Worm (Caenorhabditis elegans) whole organism, young adult: ENCODE measurements around the gene C56G2.9.

ENCODE experiments used
- C06A6.2 ChIP-seq: fragments of 200-800 bp; sonication (Bioruptor generic); conservative IDR thresholded peaks from 2 replicates; pipeline ENCODE4 v1.3.6; 2022; ENCODE audit warnings: missing genetic modification characterization, missing compliant biosample characterization
- C17E4.6 ChIP-seq: fragments of 200-800 bp; sonication (Bioruptor generic); IDR thresholded peaks from 2 replicates; pipeline ENCODE4 v1.3.6; 2022; ENCODE audit warnings: missing genetic modification reagents, missing genetic modification characterization, missing compliant biosample characterization
- D2030.7 ChIP-seq: fragments of 200-800 bp; sonication (Bioruptor generic); IDR thresholded peaks from 2 replicates; pipeline ENCODE4 v1.3.6; 2022; ENCODE audit warnings: missing genetic modification reagents, missing genetic modification characterization, missing compliant biosample characterization
- F23B12.7 ChIP-seq: sonication (generic microtip); optimal IDR thresholded peaks from 2 replicates; lab custom pipeline; 2017; ENCODE audit warnings: missing genetic modification characterization, mild to moderate bottlenecking, missing compliant biosample characterization, antibody characterized with exemption, moderate library complexity; ENCODE audit not compliant: insufficient read depth
- F33H1.4 ChIP-seq: fragments of 200-800 bp; sonication (Bioruptor generic); IDR thresholded peaks from 2 replicates; pipeline ENCODE4 v1.3.6; 2022; ENCODE audit warnings: missing genetic modification reagents, missing genetic modification characterization, missing compliant biosample characterization
- F49E8.2 ChIP-seq: sonication (generic microtip); optimal IDR thresholded peaks from 3 replicates; lab custom pipeline; 2017; ENCODE audit warnings: missing genetic modification characterization, mild to moderate bottlenecking, missing compliant biosample characterization, antibody characterized with exemption, moderate library complexity; ENCODE audit not compliant: insufficient read depth
- K12H6.12 ChIP-seq: fragments of 200-800 bp; sonication (Bioruptor generic); optimal IDR thresholded peaks from 2 replicates; lab custom pipeline; 2018; ENCODE audit warnings: mild to moderate bottlenecking, missing genetic modification characterization, missing compliant biosample characterization
- ZK185.1 ChIP-seq: sonication (generic microtip); optimal IDR thresholded peaks from 2 replicates; lab custom pipeline; 2016; ENCODE audit warnings: mild to moderate bottlenecking, missing genetic modification characterization, missing compliant biosample characterization; ENCODE audit not compliant: poor library complexity, severe bottlenecking
- ama-1 ChIP-seq, 3 experiments: fragments of 150-350 bp in 1 of 3; sonication (generic microtip) in 2 of 3; optimal IDR thresholded peaks; 2 replicates each; lab custom pipeline; 2014 to 2018; ENCODE audit warnings: missing biosample characterization in 2 of 3, missing genetic modification characterization in 2 of 3, missing genetic modification reagents in 2 of 3
- aptf-3 ChIP-seq: fragments of 200-800 bp; sonication (Bioruptor generic); IDR thresholded peaks from 2 replicates; pipeline ENCODE4 v1.3.6; 2022; ENCODE audit warnings: missing genetic modification characterization, missing compliant biosample characterization
- athp-1 ChIP-seq: sonication (generic microtip); optimal IDR thresholded peaks from 2 replicates; lab custom pipeline; 2017; ENCODE audit warnings: mild to moderate bottlenecking, missing genetic modification characterization, missing compliant biosample characterization
- attf-3 ChIP-seq: fragments of 200-800 bp; sonication (Bioruptor generic); conservative IDR thresholded peaks from 2 replicates; pipeline ENCODE4 v1.3.6; 2022; ENCODE audit warnings: missing genetic modification reagents, missing genetic modification characterization, missing compliant biosample characterization
- cebp-1 ChIP-seq, 2 experiments: fragments of 200-800 bp in 1 of 2; sonication (Bioruptor generic) in 1 of 2; sonication (generic microtip) in 1 of 2; IDR thresholded peaks in 1 of 2; optimal IDR thresholded peaks in 1 of 2; 2 replicates each; pipeline versions ENCODE4 v1.3.6 to Lab custom; 2017 to 2022; ENCODE audit warnings: missing compliant biosample characterization in 2 of 2, missing genetic modification characterization in 2 of 2, mild to moderate bottlenecking in 1 of 2, missing genetic modification reagents in 1 of 2, moderate library complexity in 1 of 2
- ceh-27 ChIP-seq: fragments of 200-800 bp; sonication (Bioruptor generic); optimal IDR thresholded peaks from 2 replicates; lab custom pipeline; 2018; ENCODE audit warnings: mild to moderate bottlenecking, missing genetic modification characterization, moderate library complexity, missing compliant biosample characterization
- die-1 ChIP-seq: sonication (generic microtip); optimal IDR thresholded peaks from 2 replicates; lab custom pipeline; 2016; ENCODE audit warnings: missing genotype, mild to moderate bottlenecking, missing genetic modification characterization, missing compliant biosample characterization
- dox-1 ChIP-seq: fragments of 200-800 bp; sonication (Bioruptor generic); IDR thresholded peaks from 2 replicates; pipeline ENCODE4 v1.3.6; 2022; ENCODE audit warnings: missing genetic modification reagents, missing genetic modification characterization, missing compliant biosample characterization
- dpff-1 ChIP-seq: sonication (generic microtip); optimal IDR thresholded peaks from 2 replicates; lab custom pipeline; 2017; ENCODE audit warnings: mild to moderate bottlenecking, missing genetic modification characterization, missing compliant biosample characterization
- dpl-1 ChIP-seq: fragments of 150-350 bp; optimal IDR thresholded peaks from 2 replicates; lab custom pipeline; 2014; ENCODE audit warnings: missing biosample characterization, missing genetic modification reagents, missing genetic modification characterization
- efl-1 ChIP-seq: fragments of 150-350 bp; optimal IDR thresholded peaks from 2 replicates; lab custom pipeline; 2014; ENCODE audit warnings: missing biosample characterization, missing genetic modification reagents, missing genetic modification characterization
- egl-18 ChIP-seq: fragments of 200-800 bp; sonication (Bioruptor generic); IDR thresholded peaks from 2 replicates; pipeline ENCODE4 v1.3.6; 2022; ENCODE audit warnings: missing genetic modification reagents, missing genetic modification characterization, missing compliant biosample characterization
- hlh-26 ChIP-seq: fragments of 200-800 bp; sonication (Bioruptor generic); conservative IDR thresholded peaks from 2 replicates; pipeline ENCODE4 v1.3.6; 2022; ENCODE audit warnings: missing genetic modification reagents, missing genetic modification characterization, missing compliant biosample characterization
- let-607 ChIP-seq, 2 experiments: fragments of 200-800 bp in 1 of 2; sonication (Bioruptor generic) in 1 of 2; sonication (generic microtip) in 1 of 2; optimal IDR thresholded peaks; 2 replicates each; lab custom pipeline; 2016 to 2018; ENCODE audit warnings: mild to moderate bottlenecking in 2 of 2, missing compliant biosample characterization in 2 of 2, missing genetic modification characterization in 2 of 2, moderate library complexity in 2 of 2, missing genotype in 1 of 2
- lin-26 ChIP-seq: fragments of 200-800 bp; sonication (Bioruptor generic); IDR thresholded peaks from 2 replicates; pipeline ENCODE4 v1.3.6; 2022; ENCODE audit warnings: missing genetic modification reagents, missing genetic modification characterization, missing compliant biosample characterization
- lin-35 ChIP-seq, 3 experiments: fragments of 150-350 bp in 2 of 3; sonication (generic microtip) in 1 of 3; optimal IDR thresholded peaks; 2 replicates each; lab custom pipeline; 2014 to 2018; ENCODE audit warnings: missing biosample characterization in 3 of 3, missing genetic modification characterization in 3 of 3, missing genetic modification reagents in 3 of 3
- lin-40 ChIP-seq: sonication (generic microtip); optimal IDR thresholded peaks from 2 replicates; lab custom pipeline; 2016; ENCODE audit warnings: missing genetic modification characterization, mild to moderate bottlenecking, missing compliant biosample characterization, missing genotype, missing genetic modification reagents
- lin-54 ChIP-seq: fragments of 200-800 bp; sonication (Bioruptor generic); optimal IDR thresholded peaks from 2 replicates; lab custom pipeline; 2018; ENCODE audit warnings: mild to moderate bottlenecking, missing genetic modification characterization, missing compliant biosample characterization
- lsl-1 ChIP-seq: fragments of 200-800 bp; sonication (Bioruptor generic); optimal IDR thresholded peaks from 2 replicates; lab custom pipeline; 2018; ENCODE audit warnings: mild to moderate bottlenecking, missing genetic modification characterization, moderate library complexity, missing compliant biosample characterization
- madf-6 ChIP-seq: fragments of 200-800 bp; sonication (Bioruptor generic); IDR thresholded peaks from 2 replicates; pipeline ENCODE4 v1.3.6; 2022; ENCODE audit warnings: missing genetic modification reagents, missing genetic modification characterization, missing compliant biosample characterization
- mcd-1 ChIP-seq: fragments of 200-800 bp; sonication (Bioruptor generic); IDR thresholded peaks from 2 replicates; pipeline ENCODE4 v1.3.6; 2022; ENCODE audit warnings: missing genetic modification reagents, missing genetic modification characterization, missing compliant biosample characterization
- mel-28 ChIP-seq: sonication (generic microtip); optimal IDR thresholded peaks from 2 replicates; lab custom pipeline; 2016; ENCODE audit warnings: borderline replicate concordance, mild to moderate bottlenecking, missing genetic modification characterization, missing compliant biosample characterization
- nfyb-1 ChIP-seq: fragments of 200-800 bp; sonication (Bioruptor generic); IDR thresholded peaks from 2 replicates; pipeline ENCODE4 v1.3.6; 2022; ENCODE audit warnings: missing genetic modification reagents, missing genetic modification characterization, missing compliant biosample characterization
- nhr-80 ChIP-seq: sonication (generic microtip); optimal IDR thresholded peaks from 2 replicates; lab custom pipeline; 2016; ENCODE audit warnings: missing genetic modification characterization, missing compliant biosample characterization
- nhr-90 ChIP-seq: sonication (generic microtip); optimal IDR thresholded peaks from 2 replicates; lab custom pipeline; 2016; ENCODE audit warnings: missing genotype, mild to moderate bottlenecking, missing genetic modification characterization, missing compliant biosample characterization
- pbrm-1 ChIP-seq: fragments of 200-800 bp; sonication (Bioruptor generic); IDR thresholded peaks from 2 replicates; pipeline ENCODE4 v1.3.6; 2022; ENCODE audit warnings: missing genetic modification reagents, missing genetic modification characterization, missing compliant biosample characterization
- rcor-1 ChIP-seq: fragments of 200-800 bp; sonication (Bioruptor generic); IDR thresholded peaks from 2 replicates; pipeline ENCODE4 v1.3.6; 2022; ENCODE audit warnings: missing genetic modification reagents, missing genetic modification characterization, missing compliant biosample characterization
- snpc-1.3 ChIP-seq: sonication (generic microtip); optimal IDR thresholded peaks from 2 replicates; lab custom pipeline; 2017; ENCODE audit warnings: missing genetic modification characterization, mild to moderate bottlenecking, missing compliant biosample characterization, antibody characterized with exemption, moderate library complexity, missing genotype, missing genetic modification reagents; ENCODE audit not compliant: insufficient read depth
- snpc-3.4 ChIP-seq: sonication (generic microtip); optimal IDR thresholded peaks from 2 replicates; lab custom pipeline; 2017; ENCODE audit warnings: missing genetic modification characterization, mild to moderate bottlenecking, missing compliant biosample characterization, antibody characterized with exemption, moderate library complexity, missing genotype, missing genetic modification reagents
- snpc-4 ChIP-seq, 5 experiments: fragments of 150-350 bp in 1 of 5; sonication (generic microtip) in 4 of 5; optimal IDR thresholded peaks; 2 replicates each; lab custom pipeline; 2014 to 2018; ENCODE audit warnings: missing genetic modification characterization in 5 of 5, missing biosample characterization in 3 of 5, antibody characterized with exemption in 2 of 5, mild to moderate bottlenecking in 2 of 5, missing compliant biosample characterization in 2 of 5, missing genotype in 2 of 5, moderate library complexity in 2 of 5, missing genetic modification reagents in 1 of 5
- somi-1 ChIP-seq: fragments of 200-800 bp; sonication (Bioruptor generic); optimal IDR thresholded peaks from 2 replicates; lab custom pipeline; 2018; ENCODE audit warnings: mild to moderate bottlenecking, missing genetic modification characterization, missing compliant biosample characterization
- tbp1 ChIP-seq: fragments of 200-800 bp; sonication (Bioruptor generic); optimal IDR thresholded peaks from 2 replicates; lab custom pipeline; 2018; ENCODE audit warnings: mild to moderate bottlenecking, missing genetic modification characterization, missing compliant biosample characterization
- tlf-1 ChIP-seq: fragments of 200-800 bp; sonication (Bioruptor generic); optimal IDR thresholded peaks from 2 replicates; lab custom pipeline; 2018; ENCODE audit warnings: mild to moderate bottlenecking, missing genetic modification characterization, missing compliant biosample characterization
- xnd-1 ChIP-seq: sonication (generic microtip); optimal IDR thresholded peaks from 2 replicates; lab custom pipeline; 2016; ENCODE audit warnings: missing genotype, missing genetic modification reagents, missing genetic modification characterization, missing compliant biosample characterization
- zfh-2 ChIP-seq: fragments of 200-800 bp; sonication (Bioruptor generic); conservative IDR thresholded peaks from 2 replicates; pipeline ENCODE4 v1.3.6; 2022; ENCODE audit warnings: missing genetic modification reagents, missing genetic modification characterization, missing compliant biosample characterization
- ztf-18 ChIP-seq: sonication (generic microtip); optimal IDR thresholded peaks from 2 replicates; lab custom pipeline; 2016; ENCODE audit warnings: missing genotype, mild to moderate bottlenecking, missing genetic modification characterization, missing compliant biosample characterization

C56G2.9 gene

ce11 chrIII:6374947-6375415, 31.9 kb upstream of the C56G2.9 start, which contains the start of the genes rps-13 and nfx-1:
TSS of gene rps-13 (minus strand) at chrIII:6374997.
TSS of gene nfx-1 (plus strand) at chrIII:6375379.
- TF ChIP-seq D2030.7, result peak; percentile 53
- no peak for TF ChIP-seq egl-18 (GFP tag; lab: Robert Waterston, UW)
- TF ChIP-seq lin-40 (tag; lab: Kevin White, UChicago), result peak; percentile 45
- no peak for TF ChIP-seq zfh-2
- TF ChIP-seq F49E8.2, result peak; percentile 44
- TF ChIP-seq xnd-1 (tag; lab: Kevin White, UChicago), result peak; percentile 2
- TF ChIP-seq pbrm-1, result peak; percentile 49; the same call in 1 of the 2 replicates
- TF ChIP-seq dpl-1 (GFP tag; lab: Kevin White, UChicago), result peak; percentile 32
- TF ChIP-seq K12H6.12 (tag; lab: Kevin White, UChicago), result peak; percentile 8
- TF ChIP-seq tbp1, result peak; percentile 46
- TF ChIP-seq lsl-1 (GFP tag; lab: Kevin White, UChicago), result peak; percentile 87
- TF ChIP-seq snpc-1.3 (tag; lab: Kevin White, UChicago), result peak; percentile 69
- no peak for TF ChIP-seq nhr-90 (tag; lab: Kevin White, UChicago)
- no peak for TF ChIP-seq aptf-3 (GFP tag; lab: Robert Waterston, UW)
- TF ChIP-seq lin-35 (GFP tag; optimal IDR thresholded peaks at IDR 0.05; lab: Kevin White, UChicago), result peak in 1 of 3 experiments; percentile 50
- no peak for TF ChIP-seq hlh-26 (GFP tag; lab: Robert Waterston, UW)
- TF ChIP-seq ceh-27 (GFP tag; lab: Kevin White, UChicago), result peak; percentile 61
- TF ChIP-seq ama-1 (optimal IDR thresholded peaks at IDR 0.05; lab: Kevin White, UChicago), result no peak
- TF ChIP-seq ama-1 (GFP tag; optimal IDR thresholded peaks at IDR 0.05; lab: Kevin White, UChicago), result peak in 1 of 2 experiments; percentile 24
- no peak for TF ChIP-seq mel-28 (tag; lab: Kevin White, UChicago)
- no peak for TF ChIP-seq somi-1 (GFP tag; lab: Kevin White, UChicago)
- TF ChIP-seq snpc-3.4 (tag; lab: Kevin White, UChicago), result no peak
- TF ChIP-seq dox-1 (GFP tag; lab: Robert Waterston, UW), result 0 out of 2 replicates have a peak, but pooled peaks have one; percentile 8
- peak; percentile 71; the same call in 1 of the 2 replicates for TF ChIP-seq rcor-1 (GFP tag; lab: Robert Waterston, UW)
- peak; percentile 35; the same call in 1 of the 2 replicates for TF ChIP-seq cebp-1 (GFP tag; IDR thresholded peaks at IDR 0.05; lab: Robert Waterston, UW)
- peak; percentile 89 for TF ChIP-seq cebp-1 (tag; optimal IDR thresholded peaks at IDR 0.05; lab: Kevin White, UChicago)
- no peak for TF ChIP-seq lin-26 (GFP tag; lab: Robert Waterston, UW)
- peak; percentile 40 for TF ChIP-seq nhr-80 (tag; lab: Kevin White, UChicago)
- TF ChIP-seq attf-3 (GFP tag; lab: Robert Waterston, UW), result 0 out of 2 replicates have a peak, but pooled peaks have one; percentile 19
- TF ChIP-seq ZK185.1 (tag; lab: Kevin White, UChicago), result peak; percentile 71
- TF ChIP-seq snpc-4 (GFP tag; optimal IDR thresholded peaks at IDR 0.05; lab: Kevin White, UChicago), result peak; percentile 23
- peak; percentile 15 to 60 (median 42) for TF ChIP-seq snpc-4 (tag; optimal IDR thresholded peaks at IDR 0.05; lab: Kevin White, UChicago)
- no peak for TF ChIP-seq C06A6.2 (GFP tag; lab: Robert Waterston, UW)
- peak; percentile 44 for TF ChIP-seq efl-1 (GFP tag; lab: Kevin White, UChicago)
- TF ChIP-seq tlf-1, result peak; percentile 16
- TF ChIP-seq F33H1.4 (GFP tag; lab: Robert Waterston, UW), result peak; percentile 90
- no peak for TF ChIP-seq athp-1 (tag; lab: Kevin White, UChicago)
- peak in 1 of 2 experiments; percentile 34 for TF ChIP-seq let-607 (tag; optimal IDR thresholded peaks at IDR 0.05; lab: Kevin White, UChicago)
- 0 out of 2 replicates have a peak, but pooled peaks have one; percentile 11 for TF ChIP-seq C17E4.6 (GFP tag; lab: Robert Waterston, UW)
- TF ChIP-seq dpff-1, result no peak
- peak; percentile 57 for TF ChIP-seq F23B12.7 (tag; lab: Kevin White, UChicago)
- TF ChIP-seq ztf-18 (tag; lab: Kevin White, UChicago), result peak; percentile 24
- no peak for TF ChIP-seq die-1 (tag; lab: Kevin White, UChicago)
- TF ChIP-seq nfyb-1 (GFP tag; lab: Robert Waterston, UW), result peak; percentile 69; the same call in 1 of the 2 replicates
- TF ChIP-seq lin-54 (GFP tag; lab: Kevin White, UChicago), result peak; percentile 41
- peak; percentile 64; the same call in 1 of the 2 replicates for TF ChIP-seq madf-6 (GFP tag; lab: Robert Waterston, UW)
- peak; percentile 40; the same call in 1 of the 2 replicates for TF ChIP-seq mcd-1
